Worm (Caenorhabditis elegans): ENCODE data around the gene irg-5.
A peak's percentile ranks its signal among the peaks of the same experiment; 100 is the strongest.

irg-5 gene

ce11 chrV:13762426-13763127, 24.3 kb upstream of the irg-5 start, which contains the start of gene F20G2.6:
F20G2.6 (plus strand) TSS chrV:13763077.
- TF ChIP-seq sox-4 (tag; optimal IDR thresholded peaks at IDR 0.05) (no peak), efl-1 (optimal IDR thresholded peaks at IDR 0.05) (no peak), efl-1 (GFP tag; optimal IDR thresholded peaks at IDR 0.05 in 1 of 2) (peak in 1 of 2 experiments; percentile 1), unc-98 (GFP tag; IDR thresholded peaks at IDR 0.05) (no peak), lin-39 (tag; optimal IDR thresholded peaks at IDR 0.05) (no peak), pax-3 (tag; optimal IDR thresholded peaks at IDR 0.05) (peak; percentile 36), fkh-8 (tag; optimal IDR thresholded peaks at IDR 0.05) (peak; percentile 63), dsc-1 (tag; optimal IDR thresholded peaks at IDR 0.05) (peak; percentile 56)

- no peak for TF ChIP-seq egl-13 (tag; optimal IDR thresholded peaks at IDR 0.05)
- TF ChIP-seq lin-14 (GFP tag; optimal IDR thresholded peaks at IDR 0.05): peak; percentile 73
- TF ChIP-seq efl-1 (optimal IDR thresholded peaks at IDR 0.05): peak; percentile 25 to 29
- TF ChIP-seq efl-1 (GFP tag; optimal IDR thresholded peaks at IDR 0.05 in 1 of 2): peak in 1 of 2 experiments; percentile 46
- TF ChIP-seq nhr-237 (tag; optimal IDR thresholded peaks at IDR 0.05): no peak
- no peak for TF ChIP-seq egl-27 (tag; optimal IDR thresholded peaks at IDR 0.05)
- no peak for TF ChIP-seq ceh-8 (GFP tag; optimal IDR thresholded peaks at IDR 0.05)
- TF ChIP-seq fkh-8 (tag; optimal IDR thresholded peaks at IDR 0.05): peak; percentile 80
- no peak for TF ChIP-seq aha-1 (tag; optimal IDR thresholded peaks at IDR 0.05)
- no peak for TF ChIP-seq blmp-1 (tag; optimal IDR thresholded peaks at IDR 0.05)
- TF ChIP-seq lin-15B (tag; optimal IDR thresholded peaks at IDR 0.05): no peak
- no peak for TF ChIP-seq skn-1 (tag; optimal IDR thresholded peaks at IDR 0.05)
- no peak for TF ChIP-seq nhr-12 (tag; optimal IDR thresholded peaks at IDR 0.05)
- peak in 1 of 3 experiments; percentile 51 for TF ChIP-seq dpl-1 (GFP tag; optimal IDR thresholded peaks at IDR 0.05)
- TF ChIP-seq mef-2 (tag; optimal IDR thresholded peaks at IDR 0.05): no peak
- no peak for TF ChIP-seq nhr-47 (tag; optimal IDR thresholded peaks at IDR 0.05)
- TF ChIP-seq nhr-84 (tag; optimal IDR thresholded peaks at IDR 0.05): no peak
- TF ChIP-seq mep-1 (tag; optimal IDR thresholded peaks at IDR 0.05): peak; percentile 34
- TF ChIP-seq ceh-63 (GFP tag; optimal IDR thresholded peaks at IDR 0.05): no peak
- TF ChIP-seq lir-3 (tag; optimal IDR thresholded peaks at IDR 0.05; ENCODE audit: poor library complexity): peak; percentile 28
- peak in 1 of 3 experiments; percentile 15 for TF ChIP-seq ceh-82 (tag; optimal IDR thresholded peaks at IDR 0.05)
- TF ChIP-seq tbx-2 (tag; optimal IDR thresholded peaks at IDR 0.05): no peak
- no peak for TF ChIP-seq rnt-1 (tag; optimal IDR thresholded peaks at IDR 0.05)
- TF ChIP-seq nhr-71 (tag; optimal IDR thresholded peaks at IDR 0.05): peak; percentile 16
- TF ChIP-seq lin-35 (GFP tag; optimal IDR thresholded peaks at IDR 0.05): peak in 1 of 2 experiments; percentile 48
- no peak for TF ChIP-seq ces-1 (GFP tag; optimal IDR thresholded peaks at IDR 0.05)
- peak in 1 of 2 experiments; percentile 46 for TF ChIP-seq lsy-2 (tag; optimal IDR thresholded peaks at IDR 0.05)
- no peak for TF ChIP-seq ceh-90 (tag; optimal IDR thresholded peaks at IDR 0.05)
- no peak for TF ChIP-seq C04F5.9 (tag; optimal IDR thresholded peaks at IDR 0.05)
These were observed 19.1 kb upstream of the irg-5 start for ce11 chrV:13757349-13757748.

ce11 chrV:13756359-13757091, 18.3 kb upstream of the irg-5 start, which contains the start of gene F20G2.2:
F20G2.2 (minus strand) TSS chrV:13756409.
- no peak for TF ChIP-seq unc-130 (tag; optimal IDR thresholded peaks at IDR 0.05)
- no peak for TF ChIP-seq tlp-1 (tag; optimal IDR thresholded peaks at IDR 0.05)
- peak; percentile 56 for TF ChIP-seq skn-1 (tag; optimal IDR thresholded peaks at IDR 0.05)
- TF ChIP-seq mep-1 (tag; optimal IDR thresholded peaks at IDR 0.05): peak; percentile 38
- TF ChIP-seq lin-35 (GFP tag; optimal IDR thresholded peaks at IDR 0.05): no peak
- TF ChIP-seq unc-62 (GFP tag; optimal IDR thresholded peaks at IDR 0.05): no peak
- peak; percentile 23 for TF ChIP-seq blmp-1 (tag; optimal IDR thresholded peaks at IDR 0.05)
- TF ChIP-seq nhr-71 (tag; optimal IDR thresholded peaks at IDR 0.05): peak; percentile 44
- peak; percentile 24 for TF ChIP-seq snu-23 (GFP tag; optimal IDR thresholded peaks at IDR 0.05)
- TF ChIP-seq lin-15B (tag; optimal IDR thresholded peaks at IDR 0.05): no peak
- no peak for TF ChIP-seq ets-5 (GFP tag; IDR thresholded peaks at IDR 0.05)
- peak; percentile 72 for TF ChIP-seq lin-14 (GFP tag; optimal IDR thresholded peaks at IDR 0.05)
- no peak for TF ChIP-seq nhr-84 (tag; optimal IDR thresholded peaks at IDR 0.05)
- peak; percentile 13 for TF ChIP-seq nhr-85 (tag)
- no peak for TF ChIP-seq xbp-1 (tag; optimal IDR thresholded peaks at IDR 0.05)
- no peak for TF ChIP-seq dpl-1 (GFP tag; optimal IDR thresholded peaks at IDR 0.05)
- no peak for TF ChIP-seq efl-1 (optimal IDR thresholded peaks at IDR 0.05)
- TF ChIP-seq efl-1 (GFP tag; optimal IDR thresholded peaks at IDR 0.05 in 1 of 2): peak in 1 of 2 experiments; percentile 11
- no peak for TF ChIP-seq Y116A8C.19 (tag; optimal IDR thresholded peaks at IDR 0.05; ENCODE audit: borderline replicate concordance)
